Worm (Caenorhabditis elegans): ENCODE measurements around the gene cdc-48.2.

Gene cdc-48.2

ce11 chrII:8135953-8136352 lies 2.3 kb upstream of the cdc-48.2 start:
- TF ChIP-seq swsn-7 (tag; optimal IDR thresholded peaks at IDR 0.05) (no peak), fos-1 (tag; optimal IDR thresholded peaks at IDR 0.05) (no peak), lsy-2 (tag; optimal IDR thresholded peaks at IDR 0.05) (no peak), isw-1 (GFP tag; IDR thresholded peaks at IDR 0.05) (no peak), jun-1 (tag; optimal IDR thresholded peaks at IDR 0.05) (no peak), unc-130 (tag; optimal IDR thresholded peaks at IDR 0.05) (no peak), hlh-17 (GFP tag; optimal IDR thresholded peaks at IDR 0.05; ENCODE audit: borderline replicate concordance) (no peak), tlp-1 (tag; optimal IDR thresholded peaks at IDR 0.05) (no peak), C34B4.2 (tag; optimal IDR thresholded peaks at IDR 0.05) (no peak), ceh-82 (tag; optimal IDR thresholded peaks at IDR 0.05) (no peak), dsc-1 (tag; optimal IDR thresholded peaks at IDR 0.05) (no peak), lir-3 (tag; optimal IDR thresholded peaks at IDR 0.05; ENCODE audit: poor library complexity) (no peak), unc-86 (tag; optimal IDR thresholded peaks at IDR 0.05) (no peak), egl-27 (tag; optimal IDR thresholded peaks at IDR 0.05) (no peak), nhr-85 (tag) (no peak), nhr-84 (tag; optimal IDR thresholded peaks at IDR 0.05) (no peak), blmp-1 (tag; optimal IDR thresholded peaks at IDR 0.05) (no peak), nhr-12 (tag; optimal IDR thresholded peaks at IDR 0.05) (no peak), elt-2 (tag; optimal IDR thresholded peaks at IDR 0.05) (no peak), ztf-4 (tag; optimal IDR thresholded peaks at IDR 0.05) (no peak)

- TF ChIP-seq xbp-1 (tag; optimal IDR thresholded peaks at IDR 0.05) = no peak
- TF ChIP-seq efl-1 (optimal IDR thresholded peaks at IDR 0.05) = no peak
- TF ChIP-seq efl-1 (GFP tag; optimal IDR thresholded peaks at IDR 0.05 in 1 of 2) = peak in 1 of 2 experiments; percentile 11
Observed at ce11 chrII:8136818-8137217, 1.5 kb upstream of the cdc-48.2 start, which contains the start of gene ctns-1. Gene ctns-1 (minus strand): TSS chrII:8136918.

ce11 chrII:8137379-8137778 lies 917 bp upstream of the cdc-48.2 start:
- TF ChIP-seq nhr-20 (tag; optimal IDR thresholded peaks at IDR 0.05) (peak; percentile 24), efl-3 (GFP tag; optimal IDR thresholded peaks at IDR 0.05) (no peak), nhr-11 (tag; optimal IDR thresholded peaks at IDR 0.05) (no peak), lir-3 (tag; optimal IDR thresholded peaks at IDR 0.05; ENCODE audit: poor library complexity) (peak; percentile 54), nhr-77 (tag; optimal IDR thresholded peaks at IDR 0.05) (peak; percentile 37), nhr-84 (tag; optimal IDR thresholded peaks at IDR 0.05) (no peak), lin-14 (GFP tag; optimal IDR thresholded peaks at IDR 0.05) (peak; percentile 46), pag-3 (tag; optimal IDR thresholded peaks at IDR 0.05; ENCODE audit: borderline replicate concordance, insufficient read depth) (no peak), ets-5 (GFP tag; IDR thresholded peaks at IDR 0.05) (no peak), fos-1 (tag; optimal IDR thresholded peaks at IDR 0.05) (no peak), fkh-8 (tag; optimal IDR thresholded peaks at IDR 0.05) (peak; percentile 55), nhr-47 (tag; optimal IDR thresholded peaks at IDR 0.05) (peak; percentile 23), alr-1 (tag; optimal IDR thresholded peaks at IDR 0.05; ENCODE audit: borderline replicate concordance) (no peak), hlh-4 (tag; optimal IDR thresholded peaks at IDR 0.05) (no peak), C04F5.9 (tag; optimal IDR thresholded peaks at IDR 0.05) (no peak), nhr-76 (tag; optimal IDR thresholded peaks at IDR 0.05) (no peak), F16B12.6 (tag; optimal IDR thresholded peaks at IDR 0.05) (peak; percentile 24), lsy-2 (tag; optimal IDR thresholded peaks at IDR 0.05) (peak; percentile 15 to 88), nhr-237 (tag; optimal IDR thresholded peaks at IDR 0.05) (peak; percentile 35), unc-130 (tag; optimal IDR thresholded peaks at IDR 0.05) (no peak), efl-1 (optimal IDR thresholded peaks at IDR 0.05) (peak; percentile 65 to 73), efl-1 (GFP tag; optimal IDR thresholded peaks at IDR 0.05 in 1 of 2) (peak; percentile 65 to 97), jun-1 (tag; optimal IDR thresholded peaks at IDR 0.05) (no peak), elt-3 (tag; optimal IDR thresholded peaks at IDR 0.05) (no peak), nhr-12 (tag; optimal IDR thresholded peaks at IDR 0.05) (no peak), lin-13 (GFP tag; optimal IDR thresholded peaks at IDR 0.05) (peak; percentile 34), lin-15B (tag; optimal IDR thresholded peaks at IDR 0.05) (no peak), elt-2 (tag; optimal IDR thresholded peaks at IDR 0.05) (no peak), nhr-28 (tag; optimal IDR thresholded peaks at IDR 0.05) (no peak), skn-1 (tag; optimal IDR thresholded peaks at IDR 0.05) (peak; percentile 33), mef-2 (tag; optimal IDR thresholded peaks at IDR 0.05) (no peak), mep-1 (tag; optimal IDR thresholded peaks at IDR 0.05) (no peak), snpc-4 (tag; optimal IDR thresholded peaks at IDR 0.05) (no peak), dsc-1 (tag; optimal IDR thresholded peaks at IDR 0.05) (peak; percentile 7), zag-1 (tag; optimal IDR thresholded peaks at IDR 0.05) (no peak), nhr-19 (GFP tag; conservative IDR thresholded peaks at IDR 0.05) (no peak), hlh-17 (GFP tag; optimal IDR thresholded peaks at IDR 0.05; ENCODE audit: borderline replicate concordance) (no peak), nhr-90 (tag; optimal IDR thresholded peaks at IDR 0.05; ENCODE audit: poor library complexity) (no peak)

Measured in whole organism, L1 larva.